Worm (Caenorhabditis elegans): ENCODE results near the gene cutl-3.
A peak's percentile ranks its signal among the peaks of the same experiment; 100 is the strongest.

The cutl-3 gene

DNA sequence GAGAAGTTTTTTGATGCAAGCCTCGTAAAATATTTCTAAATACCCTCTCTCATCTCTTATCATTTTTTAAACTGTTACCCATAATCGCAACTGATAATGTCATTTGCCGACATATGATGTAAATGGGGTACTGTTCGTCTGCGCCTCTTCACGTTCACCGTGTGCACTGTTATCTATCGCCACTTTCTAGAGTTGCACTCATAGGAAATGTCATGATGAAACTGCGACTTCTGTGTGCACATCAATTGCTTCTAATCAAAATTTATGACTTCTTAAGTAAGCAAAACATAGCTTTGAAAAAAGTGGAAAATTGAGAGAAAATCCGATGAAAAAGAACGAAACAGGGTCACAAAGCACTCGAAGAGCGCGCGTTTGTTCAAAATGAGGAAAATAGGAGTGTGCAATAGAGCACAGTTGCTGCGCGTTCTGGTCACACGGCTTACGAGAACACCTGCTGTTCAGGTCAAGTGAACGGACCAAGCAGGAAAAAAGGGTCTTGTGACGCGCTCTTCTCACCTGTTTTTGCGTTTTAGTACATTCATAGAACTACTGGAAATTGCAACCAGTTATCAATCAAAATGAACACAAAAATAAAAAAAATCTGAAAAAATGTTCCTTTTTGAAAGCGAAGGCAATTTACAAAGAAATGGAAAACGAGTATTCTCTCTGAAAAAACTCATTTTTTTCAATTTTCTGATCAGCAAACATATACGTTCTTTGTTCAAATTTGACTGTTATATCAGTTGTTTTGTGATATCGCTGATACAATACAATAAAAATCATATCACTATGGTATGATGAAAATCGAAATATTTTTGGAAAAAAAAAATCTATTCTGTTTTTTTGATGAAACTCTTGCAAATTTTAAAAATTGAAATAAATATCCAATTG, 52.3 kb downstream of the cutl-3 start:
- TF ChIP-seq daf-16 (GFP tag; optimal IDR thresholded peaks at IDR 0.05) = peak in 1 of 2 experiments; percentile 25
- TF ChIP-seq daf-16 (tag; optimal IDR thresholded peaks at IDR 0.05) = peak; percentile 75
- peak; percentile 78 for TF ChIP-seq nhr-28 (tag; optimal IDR thresholded peaks at IDR 0.05)
- TF ChIP-seq unc-130 (GFP tag; optimal IDR thresholded peaks at IDR 0.05) = no peak
- TF ChIP-seq snpc-1.2 (GFP tag; IDR thresholded peaks at IDR 0.05) = no peak
- TF ChIP-seq nhr-6 (tag; optimal IDR thresholded peaks at IDR 0.05) = no peak
- no peak for TF ChIP-seq saeg-2 (GFP tag; IDR thresholded peaks at IDR 0.05)
- no peak for TF ChIP-seq lin-15B (tag; optimal IDR thresholded peaks at IDR 0.05)
- TF ChIP-seq nhr-76 (tag; optimal IDR thresholded peaks at IDR 0.05) = no peak
- peak; percentile 42; the same call in 1 of the 2 replicates for TF ChIP-seq lin-1 (GFP tag; IDR thresholded peaks at IDR 0.05)
- TF ChIP-seq spr-1 (tag; optimal IDR thresholded peaks at IDR 0.05) = no peak
- no peak for TF ChIP-seq ZK337.2 (GFP tag; IDR thresholded peaks at IDR 0.05)
- TF ChIP-seq ceh-44 (GFP tag; IDR thresholded peaks at IDR 0.05) = no peak
- no peak for TF ChIP-seq F49E8.2 (tag; optimal IDR thresholded peaks at IDR 0.05; ENCODE audit: borderline replicate concordance)
- TF ChIP-seq spr-3 (GFP tag; optimal IDR thresholded peaks at IDR 0.05) = no peak
- TF ChIP-seq daf-12 (tag; optimal IDR thresholded peaks at IDR 0.05) = no peak
- TF ChIP-seq Y105C5A.15 (GFP tag; IDR thresholded peaks at IDR 0.05) = no peak
- no peak for TF ChIP-seq ceh-20 (GFP tag; IDR thresholded peaks at IDR 0.05)
- no peak for TF ChIP-seq zfp-2 (tag; optimal IDR thresholded peaks at IDR 0.05)
- TF ChIP-seq F44E2.7 (GFP tag; IDR thresholded peaks at IDR 0.05) = no peak
- TF ChIP-seq arid-1 (GFP tag; conservative IDR thresholded peaks at IDR 0.05) = no peak
- no peak for TF ChIP-seq zfp-3 (GFP tag; conservative IDR thresholded peaks at IDR 0.05)
- peak; percentile 30; the same call in 1 of the 2 replicates for TF ChIP-seq madf-9 (GFP tag; conservative IDR thresholded peaks at IDR 0.05)
- no peak for TF ChIP-seq fos-1 (tag; optimal IDR thresholded peaks at IDR 0.05)
- peak; percentile 88 for TF ChIP-seq pqm-1 (tag; optimal IDR thresholded peaks at IDR 0.05)
- TF ChIP-seq ceh-62 (tag; optimal IDR thresholded peaks at IDR 0.05) = no peak
- TF ChIP-seq cey-2 (tag; optimal IDR thresholded peaks at IDR 0.05; ENCODE audit: borderline replicate concordance, insufficient read depth) = no peak
- peak; percentile 98 for TF ChIP-seq ztf-7 (tag; optimal IDR thresholded peaks at IDR 0.05)
- no peak for TF ChIP-seq attf-4 (tag; optimal IDR thresholded peaks at IDR 0.05)
- no peak for TF ChIP-seq lin-29 (GFP tag; IDR thresholded peaks at IDR 0.05)
- TF ChIP-seq skn-1 (tag; optimal IDR thresholded peaks at IDR 0.05) = no peak
- no peak for TF ChIP-seq pha-4 (GFP tag; IDR thresholded peaks at IDR 0.05)
- no peak for TF ChIP-seq pha-4 (tag; optimal IDR thresholded peaks at IDR 0.05)
- TF ChIP-seq T26A8.4 (GFP tag; IDR thresholded peaks at IDR 0.05) = no peak
- no peak for TF ChIP-seq zag-1 (tag; optimal IDR thresholded peaks at IDR 0.05)
- peak; percentile 36 for TF ChIP-seq aha-1 (tag)
- TF ChIP-seq Y5F2A.4 (GFP tag; optimal IDR thresholded peaks at IDR 0.05) = no peak
- TF ChIP-seq nhr-237 (tag; optimal IDR thresholded peaks at IDR 0.05) = no peak
- 0 out of 2 replicates have a peak, but pooled peaks have one; percentile 57 for TF ChIP-seq tra-1 (GFP tag; IDR thresholded peaks at IDR 0.05)
- no peak for TF ChIP-seq ceh-32 (tag; optimal IDR thresholded peaks at IDR 0.05; ENCODE audit: poor library complexity)
- no peak for TF ChIP-seq zip-11 (GFP tag; IDR thresholded peaks at IDR 0.05)
- peak; percentile 52 for TF ChIP-seq T20F7.1 (GFP tag; optimal IDR thresholded peaks at IDR 0.05)
- TF ChIP-seq ces-1 (GFP tag; optimal IDR thresholded peaks at IDR 0.05) = no peak
- TF ChIP-seq vab-7 (GFP tag; IDR thresholded peaks at IDR 0.05) = no peak
- TF ChIP-seq mxl-2 (GFP tag; conservative IDR thresholded peaks at IDR 0.05) = no peak
- peak; percentile 32 for TF ChIP-seq mxl-3 (GFP tag; optimal IDR thresholded peaks at IDR 0.05)
- TF ChIP-seq fkh-10 (GFP tag; optimal IDR thresholded peaks at IDR 0.05) = no peak
- TF ChIP-seq nhr-111 (GFP tag; optimal IDR thresholded peaks at IDR 0.05) = no peak
- no peak for TF ChIP-seq nhr-11 (tag; optimal IDR thresholded peaks at IDR 0.05)
- no peak for TF ChIP-seq lin-39 (tag; optimal IDR thresholded peaks at IDR 0.05)
- no peak for TF ChIP-seq D1046.2 (GFP tag; IDR thresholded peaks at IDR 0.05)

Measured in whole organism, L4 larva.